Fruit fly (Drosophila melanogaster) whole organism, embryonic: ENCODE measurements around the gene lap.
A peak's percentile ranks its signal among the peaks of the same experiment; 100 is the strongest.

Experiments used
- Adf1 ChIP-seq: fragments of 200-800 bp; sonication (Bioruptor generic); IDR thresholded peaks from 2 replicates; pipeline ENCODE4 v1.3.6; 2022; ENCODE audit warnings: missing biosample characterization, missing genetic modification characterization
- CG11560 ChIP-seq: fragments of 200-800 bp; sonication (Bioruptor generic); IDR thresholded peaks from 3 replicates; pipeline ENCODE4 v1.3.6; 2022; ENCODE audit warnings: missing biosample characterization, missing genetic modification characterization
- CG12071 ChIP-seq: fragments of 200-800 bp; sonication (Bioruptor generic); optimal IDR thresholded peaks from 3 replicates; lab custom pipeline; 2018; ENCODE audit warnings: missing biosample characterization, mild to moderate bottlenecking, missing genetic modification characterization
- CG12391 ChIP-seq: fragments of 200-800 bp; sonication (Bioruptor generic); optimal IDR thresholded peaks from 3 replicates; lab custom pipeline; 2018; ENCODE audit warnings: missing biosample characterization, mild to moderate bottlenecking, missing genetic modification characterization, moderate library complexity
- CG13287 ChIP-seq: fragments of 200-800 bp; sonication (Bioruptor generic); IDR thresholded peaks from 2 replicates; pipeline ENCODE4 v1.3.6; 2022; ENCODE audit warnings: missing biosample characterization, missing genetic modification characterization; ENCODE audit not compliant: partially characterized antibody
- CG14860 ChIP-seq: fragments of 200-800 bp; sonication (Bioruptor generic); IDR thresholded peaks from 3 replicates; pipeline ENCODE4 v1.3.6; 2022; ENCODE audit warnings: missing biosample characterization, missing genetic modification characterization; ENCODE audit not compliant: partially characterized antibody
- CG15696 ChIP-seq: fragments of 200-800 bp; sonication (Bioruptor generic); optimal IDR thresholded peaks from 2 replicates; lab custom pipeline; 2019; ENCODE audit warnings: missing biosample characterization, mild to moderate bottlenecking, missing genetic modification characterization, moderate library complexity
- CG17186 ChIP-seq: fragments of 200-800 bp; sonication (Bioruptor generic); optimal IDR thresholded peaks from 3 replicates; lab custom pipeline; 2017; ENCODE audit warnings: missing biosample characterization, missing genetic modification reagents, missing genetic modification characterization
- CG2116 ChIP-seq: fragments of 200-800 bp; sonication (Bioruptor generic); optimal IDR thresholded peaks from 3 replicates; lab custom pipeline; 2018; ENCODE audit warnings: missing biosample characterization, mild to moderate bottlenecking, missing genetic modification characterization
- CG2129 ChIP-seq: fragments of 200-800 bp; sonication (Bioruptor generic); IDR thresholded peaks from 2 replicates; pipeline ENCODE4 v1.3.6; 2022; ENCODE audit warnings: missing biosample characterization, missing genetic modification characterization; ENCODE audit not compliant: partially characterized antibody
- CG2678 ChIP-seq: fragments of 200-800 bp; sonication (Bioruptor generic); optimal IDR thresholded peaks from 3 replicates; lab custom pipeline; 2019; ENCODE audit warnings: missing biosample characterization, mild to moderate bottlenecking, missing genetic modification characterization, moderate library complexity
- CG2875 ChIP-seq: fragments of 200-800 bp; sonication (Bioruptor generic); optimal IDR thresholded peaks from 2 replicates; lab custom pipeline; 2017; ENCODE audit warnings: missing biosample characterization, mild to moderate bottlenecking, missing genetic modification characterization, missing genetic modification reagents
- CG30020 ChIP-seq: fragments of 200-800 bp; optimal IDR thresholded peaks from 2 replicates; lab custom pipeline; 2019; ENCODE audit warnings: missing biosample characterization, mild to moderate bottlenecking, missing genetic modification characterization, moderate library complexity
- CG31388 ChIP-seq: fragments of 200-800 bp; sonication (Bioruptor generic); optimal IDR thresholded peaks from 2 replicates; lab custom pipeline; 2016; ENCODE audit warnings: missing biosample characterization, missing genetic modification characterization
- CG31441 ChIP-seq: fragments of 200-800 bp; sonication (Bioruptor generic); IDR thresholded peaks from 2 replicates; pipeline ENCODE4 v1.3.6; 2022; ENCODE audit warnings: missing biosample characterization, missing genetic modification characterization
- CG4617 ChIP-seq: fragments of 200-800 bp; sonication (Bioruptor generic); optimal IDR thresholded peaks from 3 replicates; lab custom pipeline; 2016; ENCODE audit warnings: missing biosample characterization, missing genetic modification characterization, borderline replicate concordance
- CG4854 ChIP-seq: fragments of 200-800 bp; sonication (Bioruptor generic); optimal IDR thresholded peaks from 2 replicates; lab custom pipeline; 2016; ENCODE audit warnings: missing biosample characterization, missing genetic modification characterization, inconsistent platforms
- CG7271 ChIP-seq: fragments of 200-800 bp; sonication (Bioruptor generic); optimal IDR thresholded peaks from 2 replicates; lab custom pipeline; 2018; ENCODE audit warnings: missing biosample characterization, mild to moderate bottlenecking, missing genetic modification characterization, moderate library complexity
- CG9797 ChIP-seq: fragments of 200-800 bp; sonication (Bioruptor generic); optimal IDR thresholded peaks from 3 replicates; lab custom pipeline; 2018; ENCODE audit warnings: missing biosample characterization, mild to moderate bottlenecking, missing genetic modification characterization
- CG9817 ChIP-seq: fragments of 200-800 bp; sonication (Bioruptor generic); optimal IDR thresholded peaks from 2 replicates; lab custom pipeline; 2018; ENCODE audit warnings: missing biosample characterization, mild to moderate bottlenecking, missing genetic modification characterization, moderate library complexity
- CG9876 ChIP-seq: fragments of 200-800 bp; sonication (Bioruptor generic); optimal IDR thresholded peaks from 2 replicates; lab custom pipeline; 2016; ENCODE audit warnings: missing biosample characterization, missing genetic modification characterization
- CrebB ChIP-seq: fragments of 200-800 bp; sonication (Bioruptor generic); optimal IDR thresholded peaks from 3 replicates; lab custom pipeline; 2018; ENCODE audit warnings: missing biosample characterization, mild to moderate bottlenecking, missing genetic modification characterization
- Dip2 ChIP-seq: fragments of 200-800 bp; sonication (Bioruptor generic); IDR thresholded peaks from 2 replicates; pipeline ENCODE4 v1.3.6; 2022; ENCODE audit warnings: missing biosample characterization, missing genetic modification characterization
- Dll ChIP-seq: fragments of 200-800 bp; sonication (Bioruptor generic); IDR thresholded peaks from 4 replicates; pipeline ENCODE4 v1.3.6; 2022; ENCODE audit warnings: missing biosample characterization, missing genetic modification characterization; ENCODE audit not compliant: partially characterized antibody
- Dp ChIP-seq: fragments of 200-800 bp; sonication (Bioruptor generic); optimal IDR thresholded peaks from 2 replicates; lab custom pipeline; 2018; ENCODE audit warnings: missing biosample characterization, mild to moderate bottlenecking, missing genetic modification characterization, moderate library complexity
- Dref ChIP-seq: fragments of 200-800 bp; sonication (Bioruptor generic); IDR thresholded peaks from 2 replicates; pipeline ENCODE4 v1.3.6; 2022; ENCODE audit warnings: missing biosample characterization, missing genetic modification characterization
- E2f2 ChIP-seq: fragments of 200-800 bp; sonication (Bioruptor generic); IDR thresholded peaks from 2 replicates; pipeline ENCODE4 v1.3.6; 2022; ENCODE audit warnings: missing biosample characterization, missing genetic modification characterization
- Eip74EF ChIP-seq, 2 experiments: fragments of 200-800 bp in 1 of 2; fragments of >200 bp in 1 of 2; sonication (Bioruptor generic) in 1 of 2; optimal IDR thresholded peaks; 2 replicates each; lab custom pipeline; 2017 to 2019; ENCODE audit warnings: missing biosample characterization in 2 of 2, missing genetic modification characterization in 2 of 2, mild to moderate bottlenecking in 1 of 2, moderate library complexity in 1 of 2
- Ets97D ChIP-seq: fragments of 200-800 bp; sonication (Bioruptor generic); optimal IDR thresholded peaks from 3 replicates; lab custom pipeline; 2016; ENCODE audit warnings: missing biosample characterization, missing genetic modification characterization
- Gsc ChIP-seq: fragments of 200-800 bp; sonication (Bioruptor generic); IDR thresholded peaks from 2 replicates; pipeline ENCODE4 v1.3.6; 2022; ENCODE audit warnings: missing biosample characterization, missing genetic modification characterization
- MBD-R2 ChIP-seq: fragments of 200-800 bp; sonication (Bioruptor generic); IDR thresholded peaks from 2 replicates; pipeline ENCODE4 v1.3.6; 2022; ENCODE audit warnings: missing biosample characterization, missing genetic modification characterization
- Max ChIP-seq: fragments of 200-800 bp; sonication (Bioruptor generic); optimal IDR thresholded peaks from 2 replicates; lab custom pipeline; 2016; ENCODE audit warnings: missing biosample characterization, mild to moderate bottlenecking, missing genetic modification characterization
- Sin3A ChIP-seq: fragments of >200 bp; optimal IDR thresholded peaks from 2 replicates; lab custom pipeline; 2018
- Xrp1 ChIP-seq: fragments of 200-800 bp; sonication (Bioruptor generic); IDR thresholded peaks from 2 replicates; pipeline ENCODE4 v1.3.6; 2022; ENCODE audit warnings: missing biosample characterization, missing genetic modification characterization
- YL-1 ChIP-seq: fragments of 200-800 bp; sonication (Bioruptor generic); optimal IDR thresholded peaks from 3 replicates; lab custom pipeline; 2017; ENCODE audit warnings: missing biosample characterization, mild to moderate bottlenecking, missing genetic modification characterization
- ase ChIP-seq: fragments of 200-800 bp; sonication (Bioruptor generic); IDR thresholded peaks from 3 replicates; pipeline ENCODE4 v1.3.6; 2022; ENCODE audit warnings: missing biosample characterization, missing genetic modification characterization
- crol ChIP-seq: fragments of 200-800 bp; sonication (Bioruptor generic); IDR thresholded peaks from 2 replicates; pipeline ENCODE4 v1.3.6; 2022; ENCODE audit warnings: missing biosample characterization, missing genetic modification characterization
- danr ChIP-seq: fragments of 200-800 bp; sonication (Bioruptor generic); IDR thresholded peaks from 2 replicates; pipeline ENCODE4 v1.3.6; 2022; ENCODE audit warnings: missing biosample characterization, missing genetic modification characterization
- gem ChIP-seq: fragments of 200-800 bp; sonication (Bioruptor generic); optimal IDR thresholded peaks from 2 replicates; lab custom pipeline; 2019; ENCODE audit warnings: missing biosample characterization, mild to moderate bottlenecking, missing genetic modification characterization, moderate library complexity
- gro ChIP-seq: fragments of 200-800 bp; sonication (Bioruptor generic); optimal IDR thresholded peaks from 2 replicates; lab custom pipeline; 2016; ENCODE audit warnings: missing biosample characterization, missing genetic modification characterization
- klu ChIP-seq: fragments of 200-800 bp; sonication (Bioruptor generic); IDR thresholded peaks from 2 replicates; pipeline ENCODE4 v1.3.6; 2022; ENCODE audit warnings: missing biosample characterization, missing genetic modification characterization
- nerfin-2 ChIP-seq: fragments of 200-800 bp; sonication (Bioruptor generic); IDR thresholded peaks from 2 replicates; pipeline ENCODE4 v1.3.6; 2022; ENCODE audit warnings: missing biosample characterization, missing genetic modification characterization; ENCODE audit not compliant: partially characterized antibody
- nom ChIP-seq: fragments of 200-800 bp; sonication (Bioruptor generic); optimal IDR thresholded peaks from 2 replicates; lab custom pipeline; 2017; ENCODE audit warnings: missing biosample characterization, missing genetic modification characterization, mild to moderate bottlenecking, moderate library complexity, missing genetic modification reagents
- pho ChIP-seq: fragments of 200-800 bp; sonication (Bioruptor generic); optimal IDR thresholded peaks from 2 replicates; lab custom pipeline; 2016; ENCODE audit warnings: missing biosample characterization, missing genetic modification characterization
- phol ChIP-seq: fragments of 200-800 bp; sonication (Bioruptor generic); optimal IDR thresholded peaks from 3 replicates; lab custom pipeline; 2018; ENCODE audit warnings: missing biosample characterization, mild to moderate bottlenecking, missing genetic modification characterization, moderate library complexity
- pzg ChIP-seq: fragments of 200-800 bp; sonication (Bioruptor generic); optimal IDR thresholded peaks from 3 replicates; lab custom pipeline; 2018; ENCODE audit warnings: missing biosample characterization, mild to moderate bottlenecking, missing genetic modification characterization, moderate library complexity
- ro ChIP-seq: fragments of 200-800 bp; sonication (Bioruptor generic); IDR thresholded peaks from 2 replicates; pipeline ENCODE4 v1.3.6; 2022; ENCODE audit warnings: missing biosample characterization, missing genetic modification characterization
- sens ChIP-seq: fragments of 200-800 bp; sonication (Bioruptor generic); peaks from one replicate; lab custom pipeline; 2016; ENCODE audit warnings: missing biosample characterization, missing genetic modification characterization
- stwl ChIP-seq: fragments of 200-800 bp; sonication (Bioruptor generic); optimal IDR thresholded peaks from 3 replicates; lab custom pipeline; 2018; ENCODE audit warnings: missing biosample characterization, mild to moderate bottlenecking, missing genetic modification characterization, moderate library complexity
- trem ChIP-seq: fragments of 200-800 bp; optimal IDR thresholded peaks from 3 replicates; lab custom pipeline; 2019; ENCODE audit warnings: missing biosample characterization, mild to moderate bottlenecking, missing genetic modification characterization, moderate library complexity
- yki ChIP-seq: fragments of >200 bp; optimal IDR thresholded peaks from 3 replicates; lab custom pipeline; 2018

Gene lap

DNA sequence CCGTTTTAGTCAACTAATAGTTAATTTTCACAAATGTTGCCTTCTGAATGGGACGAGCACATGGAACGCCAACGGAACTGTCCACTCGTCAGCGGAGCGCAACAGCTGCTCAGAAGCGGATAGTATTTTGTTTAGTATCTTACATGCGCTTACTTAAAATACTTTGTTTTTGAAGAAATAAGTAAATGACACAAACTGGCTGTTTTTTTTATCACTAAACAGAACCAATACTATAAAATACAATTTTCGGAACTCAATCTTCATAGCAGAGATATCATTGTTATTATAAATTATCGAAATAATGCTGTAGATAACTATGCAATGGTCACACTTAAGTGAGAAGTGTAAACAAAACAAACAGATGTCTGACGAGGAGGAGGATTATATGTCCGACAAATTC, 60.1 kb downstream of the lap start, which contains the start of the genes Noc3 and CG10053 (continued):
- TF ChIP-seq CG13287 (peak; percentile 54; the same call in 1 of the 2 replicates), E2f2 (GFP tag; lab: Robert Waterston, UW) (no peak), crol (GFP tag; lab: Robert Waterston, UW) (no peak), CG11560 (tag; lab: Robert Waterston, UW) (no peak), CG9876 (GFP tag; lab: Kevin White, UChicago) (no peak), Dip2 (GFP tag; lab: Robert Waterston, UW) (no peak), danr (GFP tag; lab: Robert Waterston, UW) (no peak), CG17186 (GFP tag; lab: Kevin White, UChicago) (peak; percentile 65), Max (peak; percentile 84), Xrp1 (GFP tag; lab: Robert Waterston, UW) (no peak), yki (lab: Kevin White, UChicago) (no peak), Dref (0 out of 2 replicates have a peak, but pooled peaks have one; percentile 23), Dll (0 out of 4 replicates have a peak, but pooled peaks have one; percentile 38), nom (GFP tag; lab: Kevin White, UChicago) (no peak), CG9817 (tag; lab: Kevin White, UChicago) (no peak), sens (GFP tag; lab: Kevin White, UChicago) (peak; percentile 48), CG14860 (GFP tag; lab: Robert Waterston, UW) (no peak), Sin3A (lab: Kevin White, UChicago) (peak; percentile 36), CG31388 (GFP tag; lab: Kevin White, UChicago) (no peak), CG12391 (tag; lab: Kevin White, UChicago) (no peak), CG4617 (GFP tag; lab: Kevin White, UChicago) (peak; percentile 81), nerfin-2 (no peak), CG2129 (no peak), Ets97D (GFP tag; lab: Kevin White, UChicago) (peak; percentile 54), ro (GFP tag; lab: Robert Waterston, UW) (no peak), CG2116 (peak; percentile 45), CG12071 (GFP tag; lab: Kevin White, UChicago) (no peak), gem (tag; lab: Kevin White, UChicago) (no peak), CG2678 (tag; lab: Kevin White, UChicago) (no peak), pho (GFP tag; lab: Kevin White, UChicago) (no peak), CG31441 (no peak), MBD-R2 (GFP tag; lab: Robert Waterston, UW) (peak; percentile 68), Dp (GFP tag; lab: Kevin White, UChicago) (peak; percentile 10), CG30020 (tag; lab: Kevin White, UChicago) (peak; percentile 65), CG15696 (tag; lab: Kevin White, UChicago) (no peak), gro (GFP tag; lab: Kevin White, UChicago) (no peak), stwl (tag; lab: Kevin White, UChicago) (peak; percentile 82), ase (GFP tag; lab: Robert Waterston, UW) (no peak), Gsc (GFP tag; lab: Robert Waterston, UW) (no peak), CG9797 (GFP tag; lab: Kevin White, UChicago) (peak; percentile 84), CG7271 (no peak), CG2875 (GFP tag; lab: Kevin White, UChicago) (no peak), Eip74EF (GFP tag; optimal IDR thresholded peaks at IDR 0.05; lab: Kevin White, UChicago) (no peak), trem (tag; lab: Kevin White, UChicago) (peak; percentile 99), pzg (GFP tag; lab: Kevin White, UChicago) (peak; percentile 60), Adf1 (GFP tag; lab: Robert Waterston, UW) (no peak), YL-1 (GFP tag; lab: Kevin White, UChicago) (peak; percentile 79), CG4854 (GFP tag; lab: Kevin White, UChicago) (no peak), phol (tag; lab: Kevin White, UChicago) (peak; percentile 6), CrebB (no peak), klu (GFP tag; lab: Robert Waterston, UW) (no peak)
